Worm (Caenorhabditis elegans) whole organism, midembryonic: ENCODE measurements around the gene dyla-1.
"Not testable (repeated sequence)": the region's sequence is repeated elsewhere in the genome, so short reads cannot be mapped to it uniquely, and the experiment has no call there.

Experiments used
- T22C8.4 ChIP-seq: fragments of 200-800 bp; sonication (Bioruptor generic); IDR thresholded peaks from 2 replicates; pipeline ENCODE4 v1.3.6; 2022; ENCODE audit warnings: missing genetic modification characterization, missing compliant biosample characterization
- cog-1 ChIP-seq: sonication (generic microtip); optimal IDR thresholded peaks from 2 replicates; lab custom pipeline; 2016; ENCODE audit warnings: missing genetic modification characterization, missing compliant biosample characterization
- flt-1 ChIP-seq: fragments of 200-800 bp; sonication (Bioruptor generic); IDR thresholded peaks from 2 replicates; pipeline ENCODE4 v1.3.6; 2022; ENCODE audit warnings: missing genetic modification characterization, missing compliant biosample characterization
- klf-2 ChIP-seq: fragments of 200-800 bp; sonication (Bioruptor generic); conservative IDR thresholded peaks from 2 replicates; pipeline ENCODE4 v1.3.6; 2022; ENCODE audit warnings: missing genetic modification reagents, missing genetic modification characterization, missing compliant biosample characterization
- med-1 ChIP-seq: sonication (generic microtip); optimal IDR thresholded peaks from 2 replicates; lab custom pipeline; 2017; ENCODE audit warnings: missing genetic modification characterization, mild to moderate bottlenecking, missing compliant biosample characterization, antibody characterized with exemption, missing genetic modification reagents; ENCODE audit not compliant: insufficient read depth
- ref-1 ChIP-seq: fragments of 200-800 bp; sonication (Bioruptor generic); conservative IDR thresholded peaks from 2 replicates; pipeline ENCODE4 v1.3.6; 2022; ENCODE audit warnings: missing genetic modification reagents, missing genetic modification characterization, missing compliant biosample characterization
- tab-1 ChIP-seq: fragments of 200-800 bp; sonication (Bioruptor generic); IDR thresholded peaks from 2 replicates; pipeline ENCODE4 v1.3.6; 2022; ENCODE audit warnings: missing genetic modification characterization, missing compliant biosample characterization
- ztf-23 ChIP-seq: fragments of 200-800 bp; sonication (Bioruptor generic); IDR thresholded peaks from 2 replicates; pipeline ENCODE4 v1.3.6; 2022; ENCODE audit warnings: missing genetic modification reagents, missing genetic modification characterization, missing compliant biosample characterization
- ztf-29 ChIP-seq: fragments of 200-800 bp; sonication (Bioruptor generic); IDR thresholded peaks from 2 replicates; pipeline ENCODE4 v1.3.6; 2022; ENCODE audit warnings: missing genetic modification reagents, missing genetic modification characterization, missing compliant biosample characterization

dyla-1 gene

DNA sequence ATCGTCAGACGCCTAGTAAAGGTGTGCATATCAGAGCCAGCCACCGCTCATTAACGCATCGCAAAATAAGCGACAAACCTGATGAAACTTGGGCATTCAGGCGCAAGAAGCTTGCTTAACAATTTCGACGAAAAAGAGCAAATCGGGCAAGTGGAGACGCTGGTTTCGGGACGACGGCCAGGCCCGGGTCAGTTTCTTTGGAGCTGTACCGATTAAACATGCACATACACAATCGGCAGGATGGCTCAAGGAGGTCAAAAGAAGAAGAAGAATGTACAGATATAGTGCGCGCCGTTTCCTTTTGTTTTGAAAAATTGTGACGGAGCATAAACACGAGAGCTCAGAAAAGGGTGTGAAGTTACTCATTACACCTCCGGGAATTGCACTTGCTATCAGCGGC is 14.3 kb upstream of the dyla-1 start:
- TF ChIP-seq ztf-29 = no peak
- no peak for TF ChIP-seq klf-2 (GFP tag; lab: Robert Waterston, UW)
- no peak for TF ChIP-seq ztf-23 (GFP tag; lab: Robert Waterston, UW)
- no peak for TF ChIP-seq ref-1
- TF ChIP-seq med-1 (GFP tag; lab: Kevin White, UChicago) = no peak
- no peak for TF ChIP-seq T22C8.4
- no peak for TF ChIP-seq cog-1 (tag; lab: Kevin White, UChicago)
- no peak for TF ChIP-seq flt-1 (GFP tag; lab: Robert Waterston, UW)
- TF ChIP-seq tab-1 = no peak

DNA sequence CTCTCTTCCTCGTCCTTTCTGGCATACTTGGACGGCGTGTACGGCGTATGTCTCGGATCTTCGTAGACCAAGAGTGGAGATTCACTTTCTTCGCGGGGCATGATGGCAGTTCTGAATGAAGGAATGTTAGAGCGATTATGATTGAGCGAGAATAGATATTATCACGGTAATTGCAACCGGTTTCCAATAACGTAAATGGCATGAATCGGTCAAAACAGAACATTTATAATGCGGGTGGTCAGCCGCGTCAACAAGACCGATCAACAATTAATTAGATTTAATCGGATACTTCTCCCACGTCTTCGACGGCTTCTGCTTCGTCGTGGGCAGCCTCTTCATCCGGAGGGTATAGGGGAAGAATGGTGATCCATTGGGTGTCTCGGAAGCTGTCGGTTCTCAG is 6.1 kb upstream of the dyla-1 start, which contains the start of gene F41G4.13:
Gene F41G4.13 (minus strand): TSS at position 101 of the 400 bp plus-strand sequence.
- TF ChIP-seq klf-2, flt-1, ztf-23 (GFP tag; lab: Robert Waterston, UW): not testable (repeated sequence)

- no peak for TF ChIP-seq ztf-29
Observed at ce11 chrX:16836304-16836703, 4.5 kb upstream of the dyla-1 start, which contains the start of gene F41G4.7. Gene F41G4.7, minus strand, starts transcription at chrX:16836404.

DNA sequence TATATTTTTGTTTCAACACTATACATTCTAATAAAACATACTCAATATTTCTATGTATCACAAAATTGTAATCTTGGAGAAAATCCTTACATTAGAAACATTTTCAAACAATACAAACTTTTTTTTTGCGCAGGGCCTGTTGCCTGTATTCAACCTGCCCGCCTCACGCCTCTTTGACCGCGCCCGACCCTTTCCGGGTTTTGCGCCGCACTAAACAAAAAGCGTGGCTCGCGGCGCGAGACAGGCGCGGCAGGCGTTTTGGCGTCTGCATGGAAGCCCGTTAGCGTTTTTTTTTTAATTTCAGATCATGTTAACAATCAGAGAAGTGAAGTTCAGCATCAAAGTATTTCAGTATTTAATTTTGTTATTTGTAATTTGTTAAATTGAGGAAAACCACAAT is 2.1 kb downstream of the dyla-1 start:
- TF ChIP-seq flt-1 (GFP tag; lab: Robert Waterston, UW) (no peak), T22C8.4 (no peak), ref-1 (no peak), cog-1 (tag; lab: Kevin White, UChicago) (no peak), ztf-23 (GFP tag; lab: Robert Waterston, UW) (no peak), tab-1 (no peak), klf-2 (GFP tag; lab: Robert Waterston, UW) (no peak)

DNA sequence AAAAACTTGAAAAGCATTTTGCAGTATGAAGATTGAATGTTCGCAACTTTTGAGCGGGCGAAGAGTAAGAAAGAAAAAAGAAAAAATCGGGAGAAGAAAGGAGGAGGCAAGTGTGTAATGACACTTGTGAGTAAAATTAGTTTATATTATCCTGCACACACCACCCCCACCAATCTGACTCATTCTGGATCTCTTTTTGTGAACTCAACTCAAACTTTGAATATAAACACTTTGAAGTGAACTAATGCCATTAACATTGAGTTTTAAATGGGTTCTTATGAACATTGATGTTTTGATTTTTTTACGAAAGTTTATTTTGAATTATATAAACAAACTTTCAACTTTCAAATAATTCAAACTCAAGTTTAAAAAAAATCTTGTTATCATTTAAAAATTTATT is 4.1 kb downstream of the dyla-1 start, which contains the start of gene F41G4.8:
Gene F41G4.8 (minus strand): TSS at position 101 of the 400 bp plus-strand sequence.
- TF ChIP-seq tab-1 (no peak), klf-2 (GFP tag; lab: Robert Waterston, UW) (no peak), med-1 (GFP tag; lab: Kevin White, UChicago) (no peak), flt-1 (GFP tag; lab: Robert Waterston, UW) (no peak), ztf-23 (GFP tag; lab: Robert Waterston, UW) (no peak), ref-1 (no peak), cog-1 (tag; lab: Kevin White, UChicago) (no peak), T22C8.4 (no peak), ztf-29 (no peak)

- TF ChIP-seq ztf-29 (no peak), cog-1 (tag; lab: Kevin White, UChicago) (no peak), ztf-23 (GFP tag; lab: Robert Waterston, UW) (no peak), ref-1 (no peak), klf-2 (GFP tag; lab: Robert Waterston, UW) (no peak), med-1 (GFP tag; lab: Kevin White, UChicago) (no peak), T22C8.4 (no peak), tab-1 (no peak), flt-1 (GFP tag; lab: Robert Waterston, UW) (no peak)
Observed at ce11 chrX:16859956-16860446, 19.2 kb downstream of the dyla-1 start, which contains the start of gene T20F7.3. Gene T20F7.3, plus strand, starts transcription at chrX:16860396.

DNA sequence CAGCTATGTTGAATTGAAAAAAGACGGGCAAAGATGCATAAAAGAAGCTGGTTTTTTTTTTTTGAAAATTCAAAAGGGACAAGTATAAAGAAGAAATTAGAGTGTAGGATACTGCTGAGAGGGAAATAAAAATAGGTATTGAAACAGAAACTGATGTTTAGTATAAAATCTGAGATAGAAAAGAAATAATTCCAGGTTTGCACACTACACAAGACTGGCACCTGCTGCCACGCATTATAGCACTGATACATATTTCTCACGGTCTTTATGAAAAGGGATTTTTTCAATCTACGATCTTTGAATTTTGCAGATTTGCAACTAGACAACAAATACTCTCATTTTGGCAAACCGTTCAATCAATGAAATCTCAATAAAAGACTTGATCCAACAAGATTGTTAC is 22.5 kb downstream of the dyla-1 start:
- no peak for TF ChIP-seq klf-2 (GFP tag; lab: Robert Waterston, UW)
- no peak for TF ChIP-seq tab-1
- no peak for TF ChIP-seq T22C8.4
- no peak for TF ChIP-seq ztf-23 (GFP tag; lab: Robert Waterston, UW)
- TF ChIP-seq ztf-29 = no peak
- no peak for TF ChIP-seq cog-1 (tag; lab: Kevin White, UChicago)
- no peak for TF ChIP-seq ref-1
- TF ChIP-seq med-1 (GFP tag; lab: Kevin White, UChicago) = no peak
- TF ChIP-seq flt-1 (GFP tag; lab: Robert Waterston, UW) = no peak

- no peak for TF ChIP-seq flt-1 (GFP tag; lab: Robert Waterston, UW)
- TF ChIP-seq T22C8.4 = no peak
- no peak for TF ChIP-seq ref-1
- TF ChIP-seq cog-1 (tag; lab: Kevin White, UChicago) = no peak
- TF ChIP-seq ztf-29 = no peak
- no peak for TF ChIP-seq ztf-23 (GFP tag; lab: Robert Waterston, UW)
- no peak for TF ChIP-seq med-1 (GFP tag; lab: Kevin White, UChicago)
- TF ChIP-seq tab-1 = no peak
- no peak for TF ChIP-seq klf-2 (GFP tag; lab: Robert Waterston, UW)
Observed at ce11 chrX:16865016-16865415, 24.2 kb downstream of the dyla-1 start.

DNA sequence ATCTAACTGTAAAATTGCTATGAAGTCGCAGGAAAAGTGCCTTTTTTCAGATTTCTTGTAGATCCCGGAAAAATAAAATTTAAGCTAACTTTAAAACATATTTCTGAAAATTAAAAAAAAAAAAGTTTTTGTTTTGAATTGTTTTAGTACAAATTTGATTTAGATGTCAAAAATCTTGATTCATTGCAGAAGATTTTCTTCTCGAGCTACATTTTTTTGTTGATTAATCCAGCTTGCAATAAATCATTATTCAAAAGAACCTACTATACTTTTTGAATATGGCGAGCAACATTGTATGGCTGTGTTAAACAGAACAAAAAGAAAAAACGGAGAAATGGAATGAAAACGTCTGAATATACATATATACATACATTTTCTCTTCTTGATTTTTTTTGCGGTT is 24.8 kb downstream of the dyla-1 start:
- TF ChIP-seq ztf-29 (no peak), med-1 (GFP tag; lab: Kevin White, UChicago) (no peak), ztf-23 (GFP tag; lab: Robert Waterston, UW) (no peak), klf-2 (GFP tag; lab: Robert Waterston, UW) (no peak), flt-1 (GFP tag; lab: Robert Waterston, UW) (no peak), tab-1 (no peak)

ce11 chrX:16868931-16869330 is 28.1 kb downstream of the dyla-1 start, which contains the start of gene aakg-2:
Gene aakg-2, minus strand, starts transcription at chrX:16869031.
- TF ChIP-seq ztf-29 (no peak), cog-1 (tag; lab: Kevin White, UChicago) (no peak), T22C8.4 (no peak), ztf-23 (GFP tag; lab: Robert Waterston, UW) (no peak), klf-2 (GFP tag; lab: Robert Waterston, UW) (no peak), med-1 (GFP tag; lab: Kevin White, UChicago) (no peak), flt-1 (GFP tag; lab: Robert Waterston, UW) (no peak), tab-1 (no peak), ref-1 (no peak)
